Fruit fly (Drosophila melanogaster) whole organism, embryonic: ENCODE measurements around the gene CG31908.
A peak's percentile ranks its signal among the peaks of the same experiment; 100 is the strongest.

Experiments
- Atf6 ChIP-seq: fragments of 200-800 bp; sonication (Bioruptor generic); IDR thresholded peaks from 2 replicates; pipeline ENCODE4 v1.3.6; 2022; ENCODE audit warnings: missing biosample characterization, missing genetic modification characterization
- Bgb ChIP-seq: fragments of 200-800 bp; sonication (Bioruptor generic); IDR thresholded peaks from 2 replicates; pipeline ENCODE4 v1.3.6; 2022; ENCODE audit warnings: missing biosample characterization, missing genetic modification characterization; ENCODE audit not compliant: partially characterized antibody
- C15 ChIP-seq: fragments of 200-800 bp; sonication (Bioruptor generic); IDR thresholded peaks from 3 replicates; pipeline ENCODE4 v1.3.6; 2022; ENCODE audit warnings: missing biosample characterization, missing genetic modification characterization
- CG10274 ChIP-seq: fragments of 200-800 bp; sonication (Bioruptor generic); optimal IDR thresholded peaks from 3 replicates; lab custom pipeline; 2017; ENCODE audit warnings: missing biosample characterization, mild to moderate bottlenecking, missing genetic modification characterization
- CG12071 ChIP-seq: fragments of 200-800 bp; sonication (Bioruptor generic); optimal IDR thresholded peaks from 3 replicates; lab custom pipeline; 2018; ENCODE audit warnings: missing biosample characterization, mild to moderate bottlenecking, missing genetic modification characterization
- CG12744 ChIP-seq: fragments of 200-800 bp; sonication (Bioruptor generic); optimal IDR thresholded peaks from 2 replicates; lab custom pipeline; 2016; ENCODE audit warnings: missing biosample characterization, missing genetic modification characterization
- CG13424 ChIP-seq: fragments of 200-800 bp; sonication (Bioruptor generic); optimal IDR thresholded peaks from 2 replicates; lab custom pipeline; 2019; ENCODE audit warnings: missing biosample characterization, mild to moderate bottlenecking, missing genetic modification characterization, moderate library complexity
- CG13894 ChIP-seq: fragments of 200-800 bp; sonication (Bioruptor generic); optimal IDR thresholded peaks from 3 replicates; lab custom pipeline; 2018; ENCODE audit warnings: missing biosample characterization, mild to moderate bottlenecking, missing genetic modification characterization, moderate library complexity
- CG14014 ChIP-seq: fragments of 200-800 bp; sonication (Bioruptor generic); IDR thresholded peaks from 2 replicates; pipeline ENCODE4 v1.3.6; 2022; ENCODE audit warnings: missing biosample characterization, missing genetic modification characterization
- CG1792 ChIP-seq: fragments of 200-800 bp; sonication (Bioruptor generic); optimal IDR thresholded peaks from 2 replicates; lab custom pipeline; 2016; ENCODE audit warnings: missing biosample characterization, missing genetic modification characterization
- CG18262 ChIP-seq: fragments of 200-800 bp; optimal IDR thresholded peaks from 3 replicates; lab custom pipeline; 2019; ENCODE audit warnings: missing biosample characterization, mild to moderate bottlenecking, missing genetic modification characterization, moderate library complexity
- CG18599 ChIP-seq: fragments of 200-800 bp; sonication (Bioruptor generic); optimal IDR thresholded peaks from 3 replicates; lab custom pipeline; 2017; ENCODE audit warnings: missing biosample characterization, missing genetic modification characterization, mild to moderate bottlenecking, moderate library complexity, missing genetic modification reagents
- CG2202 ChIP-seq: fragments of 200-800 bp; sonication (Bioruptor generic); optimal IDR thresholded peaks from 2 replicates; lab custom pipeline; 2018; ENCODE audit warnings: missing biosample characterization, mild to moderate bottlenecking, missing genetic modification characterization
- CG33213 ChIP-seq: fragments of 200-800 bp; sonication (Bioruptor generic); optimal IDR thresholded peaks from 3 replicates; lab custom pipeline; 2016; ENCODE audit warnings: missing biosample characterization, missing genetic modification characterization
- CG34376 ChIP-seq: fragments of 200-800 bp; sonication (Bioruptor generic); optimal IDR thresholded peaks from 2 replicates; lab custom pipeline; 2018; ENCODE audit warnings: missing biosample characterization, mild to moderate bottlenecking, missing genetic modification characterization
- CG3995 ChIP-seq: fragments of 200-800 bp; sonication (Bioruptor generic); optimal IDR thresholded peaks from 3 replicates; lab custom pipeline; 2016; ENCODE audit warnings: missing biosample characterization, missing genetic modification characterization
- CG4360 ChIP-seq: fragments of 200-800 bp; sonication (Bioruptor generic); IDR thresholded peaks from 2 replicates; pipeline ENCODE4 v1.3.6; 2022; ENCODE audit warnings: missing biosample characterization, missing genetic modification characterization
- CG4730 ChIP-seq: fragments of 200-800 bp; sonication (Bioruptor generic); IDR thresholded peaks from 2 replicates; pipeline ENCODE4 v1.3.6; 2022; ENCODE audit warnings: missing biosample characterization, missing genetic modification characterization
- CG5245 ChIP-seq: fragments of 200-800 bp; sonication (Bioruptor generic); optimal IDR thresholded peaks from 3 replicates; lab custom pipeline; 2016; ENCODE audit warnings: missing biosample characterization, missing genetic modification characterization
- CG6813 ChIP-seq: fragments of 200-800 bp; sonication (Bioruptor generic); optimal IDR thresholded peaks from 2 replicates; lab custom pipeline; 2017; ENCODE audit warnings: missing biosample characterization, missing genetic modification characterization, mild to moderate bottlenecking, moderate library complexity, missing genetic modification reagents
- CG8359 ChIP-seq: fragments of 200-800 bp; sonication (Bioruptor generic); optimal IDR thresholded peaks from 2 replicates; lab custom pipeline; 2017; ENCODE audit warnings: missing biosample characterization, mild to moderate bottlenecking, missing genetic modification characterization, borderline replicate concordance
- CG8478 ChIP-seq: fragments of >200 bp; optimal IDR thresholded peaks from 2 replicates; lab custom pipeline; 2018
- E2f1 ChIP-seq: fragments of 200-800 bp; sonication (Bioruptor generic); IDR thresholded peaks from 2 replicates; pipeline ENCODE4 v1.3.6; 2022; ENCODE audit warnings: missing biosample characterization, missing genetic modification characterization
- Hr3 ChIP-seq: fragments of 200-800 bp; sonication (Bioruptor generic); optimal IDR thresholded peaks from 3 replicates; lab custom pipeline; 2016; ENCODE audit warnings: missing biosample characterization, missing genetic modification characterization
- Lim3 ChIP-seq: fragments of 200-800 bp; sonication (Bioruptor generic); IDR thresholded peaks from 2 replicates; pipeline ENCODE4 v1.3.6; 2022; ENCODE audit warnings: missing biosample characterization, missing genetic modification characterization
- MBD-R2 ChIP-seq: fragments of 200-800 bp; sonication (Bioruptor generic); IDR thresholded peaks from 2 replicates; pipeline ENCODE4 v1.3.6; 2022; ENCODE audit warnings: missing biosample characterization, missing genetic modification characterization
- MTF-1 ChIP-seq: fragments of 200-800 bp; sonication (Bioruptor generic); optimal IDR thresholded peaks from 2 replicates; lab custom pipeline; 2018; ENCODE audit warnings: missing biosample characterization, mild to moderate bottlenecking, missing genetic modification characterization, borderline replicate concordance
- Mes4 ChIP-seq: fragments of 200-800 bp; sonication (Bioruptor generic); optimal IDR thresholded peaks from 2 replicates; lab custom pipeline; 2016; ENCODE audit warnings: missing biosample characterization, missing genetic modification characterization
- Neu2 ChIP-seq: fragments of 200-800 bp; sonication (Bioruptor generic); optimal IDR thresholded peaks from 3 replicates; lab custom pipeline; 2016; ENCODE audit warnings: missing biosample characterization, missing genetic modification characterization, borderline replicate concordance
- abd-A ChIP-seq: fragments of 200-800 bp; sonication (Bioruptor generic); optimal IDR thresholded peaks from 3 replicates; lab custom pipeline; 2019; ENCODE audit warnings: missing biosample characterization, mild to moderate bottlenecking, missing genetic modification characterization, moderate library complexity
- disco-r ChIP-seq: fragments of 200-800 bp; sonication (Bioruptor generic); optimal IDR thresholded peaks from 2 replicates; lab custom pipeline; 2016; ENCODE audit warnings: missing biosample characterization, missing genetic modification characterization
- dysf ChIP-seq: fragments of 200-800 bp; sonication (Bioruptor generic); IDR thresholded peaks from 3 replicates; pipeline ENCODE4 v1.3.6; 2022; ENCODE audit warnings: missing biosample characterization, missing genetic modification characterization
- ems ChIP-seq: fragments of 200-800 bp; sonication (Bioruptor generic); optimal IDR thresholded peaks from 3 replicates; lab custom pipeline; 2016; ENCODE audit warnings: missing biosample characterization, missing genetic modification characterization
- fu2 ChIP-seq: fragments of 200-800 bp; sonication (Bioruptor generic); optimal IDR thresholded peaks from 2 replicates; lab custom pipeline; 2016; ENCODE audit warnings: missing biosample characterization, missing genetic modification characterization
- gro ChIP-seq: fragments of 200-800 bp; sonication (Bioruptor generic); optimal IDR thresholded peaks from 2 replicates; lab custom pipeline; 2016; ENCODE audit warnings: missing biosample characterization, missing genetic modification characterization
- hth ChIP-seq: fragments of >200 bp; optimal IDR thresholded peaks from 2 replicates; lab custom pipeline; 2017; ENCODE audit warnings: inconsistent platforms
- lov ChIP-seq, 2 experiments: fragments of 200-800 bp in 1 of 2; fragments of >200 bp in 1 of 2; sonication (Bioruptor generic) in 1 of 2; IDR thresholded peaks in 1 of 2; optimal IDR thresholded peaks in 1 of 2; 2 replicates in 1 of 2; 3 replicates in 1 of 2; pipeline versions ENCODE4 v1.3.6 to Lab custom; 2017 to 2022; ENCODE audit warnings: missing biosample characterization in 1 of 2, missing genetic modification characterization in 1 of 2
- luna ChIP-seq: fragments of 200-800 bp; sonication (Bioruptor generic); optimal IDR thresholded peaks from 2 replicates; lab custom pipeline; 2016; ENCODE audit warnings: missing biosample characterization, missing genetic modification characterization
- p53 ChIP-seq: fragments of 200-800 bp; sonication (Bioruptor generic); optimal IDR thresholded peaks from 2 replicates; lab custom pipeline; 2016; ENCODE audit warnings: missing biosample characterization, missing genetic modification characterization
- pb ChIP-seq: fragments of 200-800 bp; sonication (Bioruptor generic); optimal IDR thresholded peaks from 3 replicates; lab custom pipeline; 2016; ENCODE audit warnings: missing biosample characterization, missing genetic modification characterization
- salm ChIP-seq: fragments of 200-800 bp; sonication (Bioruptor generic); optimal IDR thresholded peaks from 2 replicates; lab custom pipeline; 2018; ENCODE audit warnings: missing biosample characterization, mild to moderate bottlenecking, missing genetic modification characterization
- sd ChIP-seq: fragments of 200-800 bp; sonication (Bioruptor generic); optimal IDR thresholded peaks from 3 replicates; lab custom pipeline; 2018; ENCODE audit warnings: missing biosample characterization, mild to moderate bottlenecking, missing genetic modification characterization, moderate library complexity
- sens-2 ChIP-seq: fragments of 200-800 bp; sonication (Bioruptor generic); IDR thresholded peaks from 2 replicates; pipeline ENCODE4 v1.3.6; 2022; ENCODE audit warnings: missing biosample characterization, missing genetic modification characterization
- ssp ChIP-seq: fragments of 200-800 bp; sonication (Bioruptor generic); IDR thresholded peaks from 2 replicates; pipeline ENCODE4 v1.3.6; 2022; ENCODE audit warnings: missing biosample characterization, missing genetic modification characterization
- tup ChIP-seq: fragments of 200-800 bp; sonication (Bioruptor generic); optimal IDR thresholded peaks from 2 replicates; lab custom pipeline; 2016; ENCODE audit warnings: missing biosample characterization, mild to moderate bottlenecking, missing genetic modification characterization, moderate library complexity
- tx ChIP-seq: fragments of 200-800 bp; sonication (Bioruptor generic); optimal IDR thresholded peaks from 2 replicates; lab custom pipeline; 2016; ENCODE audit warnings: missing biosample characterization, missing genetic modification characterization
- wdn ChIP-seq: fragments of 200-800 bp; sonication (Bioruptor generic); IDR thresholded peaks from 2 replicates; pipeline ENCODE4 v1.3.6; 2022; ENCODE audit warnings: missing biosample characterization, missing genetic modification characterization
- zen ChIP-seq: fragments of 200-800 bp; sonication (Bioruptor generic); optimal IDR thresholded peaks from 3 replicates; lab custom pipeline; 2018; ENCODE audit warnings: missing biosample characterization, mild to moderate bottlenecking, missing genetic modification characterization, moderate library complexity

The CG31908 gene

DNA sequence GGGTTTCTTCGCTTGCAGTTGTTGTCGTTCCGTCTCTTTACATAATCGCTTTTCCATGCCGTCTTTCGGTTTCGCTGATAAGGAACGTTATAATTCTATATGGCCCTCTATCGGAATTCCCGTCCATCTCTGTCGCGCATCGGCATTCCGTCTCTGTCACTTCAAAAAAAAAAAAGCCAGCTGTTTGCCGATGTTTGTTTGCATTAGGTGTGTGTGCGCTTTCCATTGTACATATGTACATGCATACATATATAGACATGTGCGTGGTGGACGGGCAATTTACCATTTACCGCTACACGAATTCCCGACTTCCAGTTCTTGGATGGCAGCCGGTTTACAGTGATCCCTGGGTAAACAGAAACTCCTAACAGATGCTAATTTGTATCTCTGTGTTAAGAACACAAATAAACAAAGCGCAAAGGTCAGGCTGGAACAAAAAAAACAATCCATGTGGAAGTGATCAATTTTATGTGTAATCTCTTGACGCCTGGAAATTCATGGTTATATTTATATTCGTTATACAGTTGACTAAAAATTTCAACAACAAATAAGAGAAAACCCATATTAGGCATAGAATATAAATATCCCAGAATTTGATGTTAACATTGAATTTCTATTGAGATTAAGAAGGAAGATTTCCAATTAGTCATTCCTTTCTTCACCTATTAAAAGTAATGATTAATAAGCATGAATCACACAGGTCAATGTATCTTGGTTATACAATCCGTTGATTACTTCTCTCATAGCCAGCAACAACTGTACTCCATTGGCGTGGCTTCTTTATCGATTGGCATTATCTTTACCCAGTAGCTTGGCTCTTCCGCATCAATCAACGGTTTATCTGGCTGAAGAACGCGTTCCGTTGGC, 16.1 kb upstream of the CG31908 start (continued):
- TF ChIP-seq CG3995 (GFP tag; lab: Kevin White, UChicago) (no peak), CG2202 (peak; percentile 69), CG33213 (GFP tag; lab: Kevin White, UChicago) (no peak), CG4360 (peak; percentile 29; the same call in 1 of the 2 replicates), CG6813 (GFP tag; lab: Kevin White, UChicago) (peak; percentile 9), luna (GFP tag; lab: Kevin White, UChicago) (no peak), CG1792 (GFP tag; lab: Kevin White, UChicago) (peak; percentile 30), E2f1 (GFP tag; lab: Robert Waterston, UW) (no peak), salm (tag; lab: Kevin White, UChicago) (no peak), Bgb (no peak), CG12071 (GFP tag; lab: Kevin White, UChicago) (no peak), Atf6 (GFP tag; lab: Robert Waterston, UW) (no peak), sens-2 (GFP tag; lab: Robert Waterston, UW) (no peak), ssp (no peak), CG18599 (peak; percentile 27)

dm6 chr2L:7042150-7042811, 15.1 kb upstream of the CG31908 start:
- TF ChIP-seq MBD-R2: peak; percentile 83
- TF ChIP-seq CG5245 (GFP tag; lab: Kevin White, UChicago): no peak
- peak; percentile 17 for TF ChIP-seq p53 (GFP tag; lab: Kevin White, UChicago)
- TF ChIP-seq abd-A (tag; lab: Kevin White, UChicago): peak; percentile 65
- peak; percentile 43; the same call in 1 of the 2 replicates for TF ChIP-seq CG14014 (GFP tag; lab: Robert Waterston, UW)
- peak; percentile 34 for TF ChIP-seq CG10274 (GFP tag; lab: Kevin White, UChicago)
- peak; percentile 31 for TF ChIP-seq CG12744 (GFP tag; lab: Kevin White, UChicago)
- peak; percentile 49 for TF ChIP-seq MTF-1 (GFP tag; lab: Kevin White, UChicago)
- TF ChIP-seq CG8478: no peak
- TF ChIP-seq hth (lab: Kevin White, UChicago): no peak
- peak; percentile 30 for TF ChIP-seq CG13424 (tag; lab: Kevin White, UChicago)
- peak; percentile 58 for TF ChIP-seq dysf (GFP tag; lab: Robert Waterston, UW)
- TF ChIP-seq CG34376 (GFP tag; lab: Kevin White, UChicago): peak; percentile 74
- TF ChIP-seq disco-r (GFP tag; lab: Kevin White, UChicago): peak; percentile 65
- peak; percentile 52; the same call in 1 of the 2 replicates for TF ChIP-seq wdn (GFP tag; lab: Robert Waterston, UW)
- no peak for TF ChIP-seq zen (tag; lab: Kevin White, UChicago)
- TF ChIP-seq CG8359 (GFP tag; lab: Kevin White, UChicago): no peak
- peak; percentile 28 for TF ChIP-seq fu2 (GFP tag; lab: Kevin White, UChicago)
- TF ChIP-seq tx (GFP tag; lab: Kevin White, UChicago): peak; percentile 4
- TF ChIP-seq ems (GFP tag; lab: Kevin White, UChicago): peak; percentile 47
- no peak for TF ChIP-seq lov (optimal IDR thresholded peaks at IDR 0.05; lab: Kevin White, UChicago)
- 0 out of 3 replicates have a peak, but pooled peaks have one; percentile 59 for TF ChIP-seq lov (GFP tag; IDR thresholded peaks at IDR 0.05; lab: Robert Waterston, UW)
- TF ChIP-seq C15 (GFP tag; lab: Robert Waterston, UW): no peak
- peak; percentile 31 for TF ChIP-seq Mes4 (GFP tag; lab: Kevin White, UChicago)
- TF ChIP-seq CG18262 (tag; lab: Kevin White, UChicago): peak; percentile 38
- no peak for TF ChIP-seq CG4730 (GFP tag; lab: Robert Waterston, UW)
- TF ChIP-seq Neu2 (GFP tag; lab: Kevin White, UChicago): no peak
- no peak for TF ChIP-seq Lim3 (GFP tag; lab: Robert Waterston, UW)
- TF ChIP-seq CG13894 (tag; lab: Kevin White, UChicago): peak; percentile 63
- TF ChIP-seq pb: peak; percentile 34
- no peak for TF ChIP-seq tup (GFP tag; lab: Kevin White, UChicago)
- TF ChIP-seq gro (GFP tag; lab: Kevin White, UChicago): peak; percentile 78
- peak; percentile 29 for TF ChIP-seq Hr3 (GFP tag; lab: Kevin White, UChicago)
- TF ChIP-seq sd: no peak
